Worm (Caenorhabditis elegans): ENCODE results near the gene F21C10.10.

ce11 chrV:9125345-9125744 lies 29.3 kb downstream of the F21C10.10 start, which contains the start of gene F21C10.5:
- TF ChIP-seq nhr-11 (tag; optimal IDR thresholded peaks at IDR 0.05) (no peak), pqm-1 (tag; optimal IDR thresholded peaks at IDR 0.05) (no peak), hlh-30 (tag; optimal IDR thresholded peaks at IDR 0.05; ENCODE audit: insufficient read depth) (no peak), dmd-4 (tag; optimal IDR thresholded peaks at IDR 0.05; ENCODE audit: borderline replicate concordance) (no peak), ceh-30 (tag; optimal IDR thresholded peaks at IDR 0.05) (no peak), unc-3 (GFP tag; conservative IDR thresholded peaks at IDR 0.05) (no peak), unc-3 (tag; optimal IDR thresholded peaks at IDR 0.05) (no peak), fkh-10 (GFP tag; optimal IDR thresholded peaks at IDR 0.05) (no peak), pha-4 (tag; optimal IDR thresholded peaks at IDR 0.05) (no peak), tbx-2 (tag; optimal IDR thresholded peaks at IDR 0.05) (no peak), elt-2 (tag; optimal IDR thresholded peaks at IDR 0.05) (no peak), madf-2 (tag; optimal IDR thresholded peaks at IDR 0.05) (no peak), sox-4 (tag; optimal IDR thresholded peaks at IDR 0.05) (no peak), ama-1 (optimal IDR thresholded peaks at IDR 0.05) (no peak)
